Worm (Caenorhabditis elegans) whole organism, L4 larva: ENCODE measurements around the gene nhr-211.

ENCODE experiments used
- ZK546.5 ChIP-seq, 2 experiments: sonication (generic microtip); optimal IDR thresholded peaks; 2 replicates each; lab custom pipeline; 2017; ENCODE audit warnings: missing biosample characterization in 2 of 2, missing genetic modification characterization in 2 of 2
- aha-1 ChIP-seq: fragments of 150-350 bp; peaks from one replicate; lab custom pipeline; 2014; ENCODE audit warnings: missing biosample characterization, missing genetic modification characterization
- ama-1 ChIP-seq: fragments of 150-350 bp; optimal IDR thresholded peaks from 2 replicates; lab custom pipeline; 2014; ENCODE audit warnings: inconsistent platforms, mixed read lengths
- ceh-82 ChIP-seq: sonication (generic microtip); optimal IDR thresholded peaks from 2 replicates; lab custom pipeline; 2017; ENCODE audit warnings: missing biosample characterization, missing genetic modification characterization
- lir-3 ChIP-seq: sonication (generic microtip); optimal IDR thresholded peaks from 2 replicates; lab custom pipeline; 2016; ENCODE audit warnings: mild to moderate bottlenecking, missing genetic modification characterization, missing compliant biosample characterization
- nhr-10 ChIP-seq: fragments of 150-350 bp; optimal IDR thresholded peaks from 2 replicates; lab custom pipeline; 2014; ENCODE audit warnings: missing biosample characterization, missing genetic modification characterization
- nhr-25 ChIP-seq: sonication (generic microtip); optimal IDR thresholded peaks from 2 replicates; lab custom pipeline; 2017; ENCODE audit warnings: missing genetic modification characterization, mild to moderate bottlenecking, missing compliant biosample characterization, antibody characterized with exemption, moderate library complexity, borderline replicate concordance; ENCODE audit not compliant: insufficient read depth
- nhr-77 ChIP-seq: fragments of 150-350 bp; optimal IDR thresholded peaks from 2 replicates; lab custom pipeline; 2014; ENCODE audit warnings: missing biosample characterization, missing genetic modification characterization
- pha-4 ChIP-seq, 2 experiments: fragments of 150-350 bp in 1 of 2; fragments of 200-800 bp in 1 of 2; sonication (Bioruptor generic) in 1 of 2; IDR thresholded peaks in 1 of 2; optimal IDR thresholded peaks in 1 of 2; 2 replicates each; pipeline versions ENCODE4 v1.3.6 to Lab custom; 2014 to 2022; ENCODE audit warnings: missing genetic modification characterization in 2 of 2, missing genetic modification reagents in 2 of 2, missing biosample characterization in 1 of 2, missing compliant biosample characterization in 1 of 2
- snpc-4 ChIP-seq: fragments of 150-350 bp; optimal IDR thresholded peaks from 2 replicates; lab custom pipeline; 2014; ENCODE audit warnings: missing biosample characterization, missing genetic modification characterization
- unc-130 ChIP-seq: sonication (generic microtip); optimal IDR thresholded peaks from 2 replicates; lab custom pipeline; 2016; ENCODE audit warnings: missing genetic modification reagents, missing genetic modification characterization, missing compliant biosample characterization
- unc-62 ChIP-seq, 3 experiments: fragments of 150-350 bp in 1 of 3; sonication (generic microtip); optimal IDR thresholded peaks in 2 of 3; peaks in 1 of 3; 1 replicate in 1 of 3; 2 replicates in 2 of 3; lab custom pipeline; 2014 to 2017; ENCODE audit warnings: missing biosample characterization in 3 of 3, missing genetic modification characterization in 3 of 3, missing genetic modification reagents in 3 of 3, missing genotype in 1 of 3
- vab-7 ChIP-seq: fragments of 200-800 bp; sonication (Bioruptor generic); IDR thresholded peaks from 2 replicates; pipeline ENCODE4 v1.3.6; 2022; ENCODE audit warnings: missing genetic modification reagents, missing genetic modification characterization, missing compliant biosample characterization

DNA sequence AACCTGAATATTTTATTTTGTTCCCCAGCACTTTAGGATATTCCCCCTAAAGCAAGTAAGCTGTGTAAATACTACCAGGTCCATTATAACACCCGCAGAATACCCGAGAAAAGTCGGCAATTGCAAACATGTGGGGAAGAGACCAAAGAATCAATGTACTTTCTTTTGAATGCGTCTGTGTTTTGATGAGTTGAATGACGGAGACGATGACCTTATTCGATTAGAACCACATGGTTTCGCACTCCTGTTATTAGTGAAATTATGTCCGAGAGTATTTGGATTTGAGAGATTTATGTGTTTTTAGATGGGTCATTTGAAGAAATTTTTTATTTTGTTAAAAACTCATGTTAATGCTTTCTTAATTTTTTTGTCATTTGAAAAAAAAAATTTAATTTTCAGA is 21.4 kb upstream of the nhr-211 start:
- TF ChIP-seq lir-3 (tag; lab: Kevin White, UChicago), result no peak
- TF ChIP-seq ceh-82 (tag; lab: Kevin White, UChicago), result no peak
- peak in 1 of 2 experiments; percentile 73 for TF ChIP-seq unc-62 (GFP tag; optimal IDR thresholded peaks at IDR 0.05 in 1 of 2; lab: Kevin White, UChicago)
- no peak for TF ChIP-seq unc-62 (tag; optimal IDR thresholded peaks at IDR 0.05; lab: Kevin White, UChicago)
- no peak for TF ChIP-seq ZK546.5 (tag; optimal IDR thresholded peaks at IDR 0.05; lab: Kevin White, UChicago)
- no peak for TF ChIP-seq unc-130 (GFP tag; lab: Kevin White, UChicago)
- TF ChIP-seq pha-4 (GFP tag; IDR thresholded peaks at IDR 0.05; lab: Robert Waterston, UW), result no peak
- TF ChIP-seq pha-4 (tag; optimal IDR thresholded peaks at IDR 0.05; lab: Kevin White, UChicago), result no peak
- no peak for TF ChIP-seq vab-7
- TF ChIP-seq nhr-77, result no peak
- no peak for TF ChIP-seq nhr-10 (tag; lab: Kevin White, UChicago)
- no peak for TF ChIP-seq nhr-25
- TF ChIP-seq snpc-4 (tag; lab: Kevin White, UChicago), result no peak
- no peak for TF ChIP-seq ama-1
- no peak for TF ChIP-seq aha-1 (tag; lab: Kevin White, UChicago)
